Worm (Caenorhabditis elegans) whole organism, L1 larva: Measurements from ENCODE around the gene kcc-1.

ENCODE experiments used
- F16B12.6 ChIP-seq: fragments of 150-350 bp; optimal IDR thresholded peaks from 2 replicates; lab custom pipeline; 2014; ENCODE audit warnings: missing biosample characterization, missing genetic modification characterization
- aha-1 ChIP-seq: fragments of 150-350 bp; optimal IDR thresholded peaks from 2 replicates; lab custom pipeline; 2014; ENCODE audit warnings: missing biosample characterization, missing genetic modification characterization
- alr-1 ChIP-seq: fragments of 200-800 bp; sonication (Bioruptor generic); optimal IDR thresholded peaks from 2 replicates; lab custom pipeline; 2018; ENCODE audit warnings: borderline replicate concordance, mild to moderate bottlenecking, missing genetic modification characterization, missing compliant biosample characterization
- aly-2 ChIP-seq: fragments of 150-350 bp; optimal IDR thresholded peaks from 2 replicates; lab custom pipeline; 2014; ENCODE audit warnings: missing biosample characterization, missing genetic modification characterization
- ama-1 ChIP-seq: fragments of 150-350 bp; optimal IDR thresholded peaks from 2 replicates; lab custom pipeline; 2014
- blmp-1 ChIP-seq: fragments of 150-350 bp; optimal IDR thresholded peaks from 2 replicates; lab custom pipeline; 2014; ENCODE audit warnings: missing biosample characterization, missing genetic modification characterization
- ceh-88 ChIP-seq: fragments of 200-800 bp; sonication (Bioruptor generic); IDR thresholded peaks from 2 replicates; pipeline ENCODE4 v1.3.6; 2022; ENCODE audit warnings: missing genetic modification characterization, missing compliant biosample characterization
- dpl-1 ChIP-seq, 3 experiments: fragments of 150-350 bp in 2 of 3; sonication (generic microtip) in 1 of 3; optimal IDR thresholded peaks; 2 replicates each; lab custom pipeline; 2014 to 2017; ENCODE audit warnings: missing biosample characterization in 3 of 3, missing genetic modification characterization in 3 of 3, missing genetic modification reagents in 3 of 3
- dsc-1 ChIP-seq: sonication (generic microtip); optimal IDR thresholded peaks from 2 replicates; lab custom pipeline; 2016; ENCODE audit warnings: mild to moderate bottlenecking, missing genetic modification characterization, missing compliant biosample characterization
- efl-1 ChIP-seq, 4 experiments: fragments of 150-350 bp; optimal IDR thresholded peaks in 3 of 4; peaks in 1 of 4; 1 replicate in 1 of 4; 2 replicates in 3 of 4; lab custom pipeline; 2014; ENCODE audit warnings: missing biosample characterization in 2 of 4, missing genetic modification characterization in 2 of 4, missing genetic modification reagents in 2 of 4
- egl-13 ChIP-seq: sonication (generic microtip); optimal IDR thresholded peaks from 2 replicates; lab custom pipeline; 2016; ENCODE audit warnings: missing genotype, missing genetic modification reagents, missing genetic modification characterization, missing compliant biosample characterization
- egl-27 ChIP-seq, 2 experiments: fragments of 150-350 bp in 1 of 2; sonication (generic microtip); optimal IDR thresholded peaks; 3 replicates each; lab custom pipeline; 2017 to 2018; ENCODE audit warnings: missing biosample characterization in 2 of 2, missing genetic modification characterization in 2 of 2, missing genetic modification reagents in 2 of 2
- elt-3 ChIP-seq, 6 experiments: fragments of 150-350 bp in 1 of 6; sonication (generic microtip); optimal IDR thresholded peaks; 2 replicates each; lab custom pipeline; 2017 to 2018; ENCODE audit warnings: missing biosample characterization in 6 of 6, missing genetic modification characterization in 6 of 6, inconsistent platforms in 1 of 6
- fkh-10 ChIP-seq: sonication (generic microtip); optimal IDR thresholded peaks from 2 replicates; lab custom pipeline; 2017; ENCODE audit warnings: missing biosample characterization, missing genetic modification reagents, missing genetic modification characterization
- fkh-4 ChIP-seq: sonication (generic microtip); optimal IDR thresholded peaks from 2 replicates; lab custom pipeline; 2016; ENCODE audit warnings: missing compliant biosample characterization, missing genetic modification characterization, borderline replicate concordance
- grh-1 ChIP-seq: fragments of 200-800 bp; sonication (Bioruptor generic); IDR thresholded peaks from 2 replicates; pipeline ENCODE4 v1.3.6; 2022; ENCODE audit warnings: missing genetic modification reagents, missing genetic modification characterization, missing compliant biosample characterization
- hlh-17 ChIP-seq: fragments of 200-800 bp; sonication (Bioruptor generic); optimal IDR thresholded peaks from 2 replicates; lab custom pipeline; 2018; ENCODE audit warnings: missing genetic modification characterization, mild to moderate bottlenecking, missing compliant biosample characterization, moderate library complexity, borderline replicate concordance
- hlh-4 ChIP-seq: sonication (generic microtip); optimal IDR thresholded peaks from 2 replicates; lab custom pipeline; 2016; ENCODE audit warnings: mild to moderate bottlenecking, missing genetic modification characterization, missing compliant biosample characterization
- isw-1 ChIP-seq: fragments of 200-800 bp; sonication (Bioruptor generic); IDR thresholded peaks from 2 replicates; pipeline ENCODE4 v1.3.6; 2022; ENCODE audit warnings: missing genetic modification characterization, missing compliant biosample characterization
- jun-1 ChIP-seq: fragments of 150-350 bp; optimal IDR thresholded peaks from 2 replicates; lab custom pipeline; 2014; ENCODE audit warnings: missing biosample characterization, missing genetic modification reagents, missing genetic modification characterization
- lin-13 ChIP-seq: fragments of 150-350 bp; optimal IDR thresholded peaks from 2 replicates; lab custom pipeline; 2014; ENCODE audit warnings: missing biosample characterization, missing genetic modification reagents, missing genetic modification characterization
- lin-35 ChIP-seq, 2 experiments: fragments of 150-350 bp; optimal IDR thresholded peaks; 2 replicates each; lab custom pipeline; 2014; ENCODE audit warnings: missing biosample characterization in 2 of 2, missing genetic modification characterization in 2 of 2, missing genetic modification reagents in 2 of 2
- lir-3 ChIP-seq: sonication (generic microtip); optimal IDR thresholded peaks from 2 replicates; lab custom pipeline; 2016; ENCODE audit warnings: mild to moderate bottlenecking, missing genetic modification characterization, moderate library complexity, missing compliant biosample characterization; ENCODE audit not compliant: poor library complexity
- lsy-2 ChIP-seq, 2 experiments: fragments of 150-350 bp; optimal IDR thresholded peaks; 2 replicates each; lab custom pipeline; 2014; ENCODE audit warnings: missing biosample characterization in 2 of 2, missing genetic modification characterization in 2 of 2
- mab-9 ChIP-seq: fragments of 200-800 bp; sonication (Bioruptor generic); IDR thresholded peaks from 2 replicates; pipeline ENCODE4 v1.3.6; 2022; ENCODE audit warnings: missing genetic modification reagents, missing genetic modification characterization, missing compliant biosample characterization
- mef-2 ChIP-seq: fragments of 150-350 bp; optimal IDR thresholded peaks from 2 replicates; lab custom pipeline; 2014; ENCODE audit warnings: missing biosample characterization, missing genetic modification characterization
- nhr-12 ChIP-seq: sonication (generic microtip); optimal IDR thresholded peaks from 2 replicates; lab custom pipeline; 2017; ENCODE audit warnings: missing biosample characterization, missing genetic modification characterization
- nhr-47 ChIP-seq: sonication (generic microtip); optimal IDR thresholded peaks from 2 replicates; lab custom pipeline; 2016; ENCODE audit warnings: mild to moderate bottlenecking, missing genetic modification characterization, moderate library complexity, missing compliant biosample characterization
- nhr-71 ChIP-seq: sonication (generic microtip); optimal IDR thresholded peaks from 2 replicates; lab custom pipeline; 2016; ENCODE audit warnings: mild to moderate bottlenecking, missing genetic modification characterization, moderate library complexity, missing compliant biosample characterization
- pag-3 ChIP-seq: sonication (generic microtip); optimal IDR thresholded peaks from 2 replicates; lab custom pipeline; 2017; ENCODE audit warnings: missing genetic modification characterization, mild to moderate bottlenecking, missing compliant biosample characterization, antibody characterized with exemption, borderline replicate concordance; ENCODE audit not compliant: insufficient read depth
- pax-3 ChIP-seq: fragments of 200-800 bp; sonication (Bioruptor generic); optimal IDR thresholded peaks from 2 replicates; lab custom pipeline; 2018; ENCODE audit warnings: mild to moderate bottlenecking, missing genetic modification characterization, moderate library complexity, missing compliant biosample characterization
- pqm-1 ChIP-seq: sonication (generic microtip); optimal IDR thresholded peaks from 3 replicates; lab custom pipeline; 2017; ENCODE audit warnings: missing biosample characterization, missing genetic modification characterization
- rnt-1 ChIP-seq: sonication (generic microtip); optimal IDR thresholded peaks from 2 replicates; lab custom pipeline; 2016; ENCODE audit warnings: mild to moderate bottlenecking, missing genetic modification characterization, moderate library complexity, missing compliant biosample characterization
- snu-23 ChIP-seq: sonication (generic microtip); optimal IDR thresholded peaks from 2 replicates; lab custom pipeline; 2016; ENCODE audit warnings: missing genetic modification characterization, missing compliant biosample characterization
- tbx-2 ChIP-seq: sonication (generic microtip); optimal IDR thresholded peaks from 2 replicates; lab custom pipeline; 2016; ENCODE audit warnings: missing genetic modification characterization, missing compliant biosample characterization
- tlp-1 ChIP-seq: fragments of 150-350 bp; optimal IDR thresholded peaks from 2 replicates; lab custom pipeline; 2014; ENCODE audit warnings: missing biosample characterization, missing genetic modification characterization
- unc-30 ChIP-seq: sonication (generic microtip); optimal IDR thresholded peaks from 2 replicates; lab custom pipeline; 2017; ENCODE audit warnings: missing biosample characterization, missing genetic modification characterization
- unc-86 ChIP-seq: sonication (generic microtip); optimal IDR thresholded peaks from 2 replicates; lab custom pipeline; 2016; ENCODE audit warnings: missing genetic modification characterization, missing compliant biosample characterization
- vab-15 ChIP-seq: sonication (generic microtip); optimal IDR thresholded peaks from 2 replicates; lab custom pipeline; 2017; ENCODE audit warnings: missing genotype, mild to moderate bottlenecking, missing genetic modification characterization, missing compliant biosample characterization
- xbp-1 ChIP-seq: sonication (generic microtip); optimal IDR thresholded peaks from 2 replicates; lab custom pipeline; 2016; ENCODE audit warnings: missing genetic modification characterization, missing compliant biosample characterization
- zip-4 ChIP-seq: fragments of 200-800 bp; sonication (Bioruptor generic); optimal IDR thresholded peaks from 2 replicates; lab custom pipeline; 2018; ENCODE audit warnings: mild to moderate bottlenecking, missing genetic modification characterization, moderate library complexity, missing compliant biosample characterization
- ztf-4 ChIP-seq: fragments of 150-350 bp; optimal IDR thresholded peaks from 2 replicates; lab custom pipeline; 2014; ENCODE audit warnings: missing biosample characterization, missing genetic modification characterization

kcc-1 gene

DNA sequence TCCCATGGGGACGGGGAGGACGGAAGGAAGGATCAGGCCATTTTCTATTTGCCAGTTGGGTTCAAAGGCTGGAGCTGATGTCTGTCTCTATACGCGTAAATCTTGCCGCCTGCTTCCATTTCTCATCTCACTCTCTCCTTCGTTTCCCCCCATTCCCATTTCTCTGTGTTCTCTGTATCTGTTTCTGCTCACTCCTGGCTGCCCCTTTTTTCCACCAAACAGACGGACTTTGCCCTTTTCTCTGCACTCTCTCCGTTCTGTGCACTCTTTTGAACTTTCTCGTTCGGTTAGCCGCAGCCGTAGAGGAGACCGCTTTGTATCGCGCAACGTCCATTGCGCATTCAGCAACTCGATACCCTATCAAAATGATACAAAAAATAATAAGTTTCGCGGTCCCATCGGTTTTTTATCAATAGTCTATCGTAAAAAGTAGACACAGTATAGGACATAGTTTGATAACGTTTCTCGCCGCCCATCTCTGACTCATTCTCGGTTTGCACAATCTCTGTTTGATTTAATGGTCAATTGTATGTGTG, 29.4 kb downstream of the kcc-1 start (continued):
- peak; percentile 81 for TF ChIP-seq nhr-71 (tag; lab: Kevin White, UChicago)
- peak in 2 of 6 experiments; percentile 67 to 79 for TF ChIP-seq elt-3 (tag; optimal IDR thresholded peaks at IDR 0.05; lab: Kevin White, UChicago)
- TF ChIP-seq ceh-88: no peak
- peak; percentile 15 to 37 (median 18) for TF ChIP-seq dpl-1 (GFP tag; optimal IDR thresholded peaks at IDR 0.05; lab: Kevin White, UChicago)
- TF ChIP-seq jun-1 (tag; lab: Kevin White, UChicago): peak; percentile 36
- no peak for TF ChIP-seq alr-1 (tag; lab: Kevin White, UChicago)
- TF ChIP-seq ama-1 (lab: Kevin White, UChicago): no peak
- TF ChIP-seq pag-3 (tag; lab: Kevin White, UChicago): no peak
- TF ChIP-seq unc-86 (tag; lab: Kevin White, UChicago): peak; percentile 7
- TF ChIP-seq snu-23 (GFP tag; lab: Kevin White, UChicago): peak; percentile 70
- TF ChIP-seq pqm-1 (tag; lab: Kevin White, UChicago): no peak
- peak; percentile 48 for TF ChIP-seq egl-13 (tag; lab: Kevin White, UChicago)
- no peak for TF ChIP-seq isw-1 (GFP tag; lab: Robert Waterston, UW)
- peak; percentile 59 for TF ChIP-seq tbx-2 (tag; lab: Kevin White, UChicago)
- no peak for TF ChIP-seq unc-30 (tag; lab: Kevin White, UChicago)
- peak; percentile 39 to 53 for TF ChIP-seq efl-1 (optimal IDR thresholded peaks at IDR 0.05; lab: Kevin White, UChicago)
- peak; percentile 2 to 83 for TF ChIP-seq efl-1 (GFP tag; optimal IDR thresholded peaks at IDR 0.05 in 1 of 2; lab: Kevin White, UChicago)
- no peak for TF ChIP-seq nhr-12 (tag; lab: Kevin White, UChicago)
- TF ChIP-seq grh-1 (GFP tag; lab: Robert Waterston, UW): no peak
- peak; percentile 76 for TF ChIP-seq rnt-1
- no peak for TF ChIP-seq fkh-10 (GFP tag; lab: Kevin White, UChicago)
- TF ChIP-seq egl-27 (tag; optimal IDR thresholded peaks at IDR 0.05; lab: Kevin White, UChicago): peak in 1 of 2 experiments; percentile 15
- no peak for TF ChIP-seq pax-3 (tag; lab: Kevin White, UChicago)
- peak; percentile 53 for TF ChIP-seq dsc-1 (tag; lab: Kevin White, UChicago)
- TF ChIP-seq mef-2 (tag; lab: Kevin White, UChicago): no peak
- no peak for TF ChIP-seq aha-1 (tag; lab: Kevin White, UChicago)
- TF ChIP-seq hlh-17 (GFP tag; lab: Kevin White, UChicago): no peak
- peak; percentile 17 for TF ChIP-seq xbp-1 (tag; lab: Kevin White, UChicago)
- no peak for TF ChIP-seq lir-3 (tag; lab: Kevin White, UChicago)
- TF ChIP-seq F16B12.6 (tag; lab: Kevin White, UChicago): no peak
- TF ChIP-seq ztf-4 (tag; lab: Kevin White, UChicago): no peak
- TF ChIP-seq aly-2 (tag; lab: Kevin White, UChicago): peak; percentile 0
- TF ChIP-seq lin-13 (GFP tag; lab: Kevin White, UChicago): no peak
- peak; percentile 47 to 65 for TF ChIP-seq lsy-2 (tag; optimal IDR thresholded peaks at IDR 0.05; lab: Kevin White, UChicago)

DNA sequence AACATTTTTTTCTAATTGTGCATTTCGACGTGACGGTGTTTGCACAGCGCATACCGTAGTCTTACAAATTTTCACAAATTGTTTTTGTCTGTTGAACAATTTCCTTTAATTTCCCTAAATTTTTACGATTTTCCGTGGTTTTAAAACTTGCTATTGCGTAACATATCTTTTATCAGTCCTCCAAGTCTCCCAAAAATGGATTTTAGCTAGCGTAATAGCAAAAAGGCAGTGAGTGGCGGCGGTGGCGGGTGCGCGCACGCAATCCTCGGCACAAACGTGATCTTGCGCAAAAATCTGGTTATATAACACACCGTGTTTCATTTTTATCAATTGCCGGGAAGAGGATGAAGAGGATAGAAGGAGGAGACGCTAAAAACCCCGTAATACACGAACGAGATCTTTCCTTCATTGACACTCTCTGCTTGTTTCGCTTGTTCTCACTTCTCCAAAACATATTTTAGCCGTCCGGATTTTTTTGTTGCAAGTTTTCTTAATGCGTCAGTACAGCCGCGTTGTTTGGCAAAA, 30.2 kb downstream of the kcc-1 start:
- no peak for TF ChIP-seq lin-35 (GFP tag; optimal IDR thresholded peaks at IDR 0.05; lab: Kevin White, UChicago)
- TF ChIP-seq lsy-2 (tag; optimal IDR thresholded peaks at IDR 0.05; lab: Kevin White, UChicago): peak in 1 of 2 experiments; percentile 23
- TF ChIP-seq ztf-4 (tag; lab: Kevin White, UChicago): no peak
- peak; percentile 66 for TF ChIP-seq blmp-1
- TF ChIP-seq tlp-1 (tag; lab: Kevin White, UChicago): no peak
- no peak for TF ChIP-seq vab-15 (tag; lab: Kevin White, UChicago)
- no peak for TF ChIP-seq fkh-4 (tag; lab: Kevin White, UChicago)
- TF ChIP-seq hlh-4 (tag; lab: Kevin White, UChicago): no peak
- TF ChIP-seq nhr-47 (tag; lab: Kevin White, UChicago): no peak
- TF ChIP-seq dpl-1 (GFP tag; optimal IDR thresholded peaks at IDR 0.05; lab: Kevin White, UChicago): no peak
- TF ChIP-seq mab-9: no peak
- no peak for TF ChIP-seq hlh-17 (GFP tag; lab: Kevin White, UChicago)
- no peak for TF ChIP-seq zip-4 (GFP tag; lab: Kevin White, UChicago)
- TF ChIP-seq, all 84 proteins: peak for 2
